Worm (Caenorhabditis elegans) whole organism, late embryonic: ENCODE data around the gene F34D10.8.

Experiments
- ama-1 ChIP-seq: fragments of 150-350 bp; optimal IDR thresholded peaks from 2 replicates; lab custom pipeline; 2014
- ceh-19 ChIP-seq: fragments of 200-800 bp; sonication (Bioruptor generic); optimal IDR thresholded peaks from 2 replicates; lab custom pipeline; 2018; ENCODE audit warnings: mild to moderate bottlenecking, missing genetic modification characterization, missing compliant biosample characterization
- ref-2 ChIP-seq: sonication (generic microtip); optimal IDR thresholded peaks from 2 replicates; lab custom pipeline; 2016; ENCODE audit warnings: missing genetic modification characterization, missing compliant biosample characterization

ce11 chrIII:3716073-3716659, 14.4 kb upstream of the F34D10.8 start:
- no peak for TF ChIP-seq ceh-19
- no peak for TF ChIP-seq ama-1
- TF ChIP-seq ref-2 (tag; lab: Kevin White, UChicago) = no peak
